Worm (Caenorhabditis elegans): ENCODE results near the gene nhr-231.

nhr-231 gene

DNA sequence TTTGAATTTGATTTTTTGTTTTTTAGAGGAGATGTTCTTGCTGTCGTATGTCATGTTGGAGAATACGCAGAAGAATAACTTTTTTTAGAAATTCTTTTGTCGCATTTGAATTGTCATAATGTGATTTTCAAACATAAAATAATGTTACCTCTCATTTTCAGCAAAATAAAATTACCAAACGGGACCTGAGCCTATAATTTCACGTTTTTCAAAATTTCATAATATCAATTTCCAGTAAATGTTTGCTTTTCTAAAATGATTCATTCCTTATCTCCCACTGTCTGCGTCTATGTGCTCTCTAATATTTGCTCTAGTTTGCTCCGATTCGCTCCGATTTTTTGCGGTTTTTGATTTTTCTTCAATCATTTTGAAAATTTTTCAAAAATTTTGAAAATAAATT is at the start of gene nhr-231:
Gene nhr-231 (plus strand): TSS at position 301 of the 400 bp plus-strand sequence.
- no peak for TF ChIP-seq lim-6 (tag; optimal IDR thresholded peaks at IDR 0.05)
- TF ChIP-seq F13H6.1 (tag; optimal IDR thresholded peaks at IDR 0.05), result no peak
- no peak for TF ChIP-seq pha-4 (tag; optimal IDR thresholded peaks at IDR 0.05)
- no peak for TF ChIP-seq lin-11 (tag; optimal IDR thresholded peaks at IDR 0.05)
- TF ChIP-seq ttx-3 (tag; optimal IDR thresholded peaks at IDR 0.05), result no peak
- TF ChIP-seq hlh-30 (tag; optimal IDR thresholded peaks at IDR 0.05; ENCODE audit: insufficient read depth), result no peak
- no peak for TF ChIP-seq ama-1 (optimal IDR thresholded peaks at IDR 0.05)
- no peak for TF ChIP-seq sox-4 (tag; optimal IDR thresholded peaks at IDR 0.05)
- TF ChIP-seq fax-1 (tag; optimal IDR thresholded peaks at IDR 0.05), result no peak
- TF ChIP-seq nhr-11 (tag; optimal IDR thresholded peaks at IDR 0.05), result no peak
- no peak for TF ChIP-seq pat-9 (tag; optimal IDR thresholded peaks at IDR 0.05)

DNA sequence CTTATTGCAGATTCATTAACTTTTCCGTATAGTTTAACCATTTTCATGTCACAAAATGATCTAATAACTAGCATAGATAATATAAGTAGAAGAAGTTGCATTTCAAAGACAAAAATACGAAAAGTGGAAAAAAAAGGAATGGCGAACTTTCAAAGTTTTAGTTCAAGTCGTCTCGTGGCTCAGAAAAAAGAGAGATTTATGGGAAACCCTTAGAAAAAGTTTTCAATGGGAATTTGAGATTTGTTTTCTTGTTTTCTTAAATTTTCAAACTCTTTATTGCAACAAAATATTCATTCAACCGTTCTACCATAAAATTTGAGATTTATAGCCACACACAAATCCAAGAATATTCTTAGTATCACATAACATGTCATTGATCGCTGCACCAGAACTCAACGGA is 48.6 kb upstream of the nhr-231 start, which contains the start of gene clec-250:
Gene clec-250 (minus strand): TSS at position 101 of the 400 bp plus-strand sequence.
- no peak for TF ChIP-seq pax-1 (tag; optimal IDR thresholded peaks at IDR 0.05)

DNA sequence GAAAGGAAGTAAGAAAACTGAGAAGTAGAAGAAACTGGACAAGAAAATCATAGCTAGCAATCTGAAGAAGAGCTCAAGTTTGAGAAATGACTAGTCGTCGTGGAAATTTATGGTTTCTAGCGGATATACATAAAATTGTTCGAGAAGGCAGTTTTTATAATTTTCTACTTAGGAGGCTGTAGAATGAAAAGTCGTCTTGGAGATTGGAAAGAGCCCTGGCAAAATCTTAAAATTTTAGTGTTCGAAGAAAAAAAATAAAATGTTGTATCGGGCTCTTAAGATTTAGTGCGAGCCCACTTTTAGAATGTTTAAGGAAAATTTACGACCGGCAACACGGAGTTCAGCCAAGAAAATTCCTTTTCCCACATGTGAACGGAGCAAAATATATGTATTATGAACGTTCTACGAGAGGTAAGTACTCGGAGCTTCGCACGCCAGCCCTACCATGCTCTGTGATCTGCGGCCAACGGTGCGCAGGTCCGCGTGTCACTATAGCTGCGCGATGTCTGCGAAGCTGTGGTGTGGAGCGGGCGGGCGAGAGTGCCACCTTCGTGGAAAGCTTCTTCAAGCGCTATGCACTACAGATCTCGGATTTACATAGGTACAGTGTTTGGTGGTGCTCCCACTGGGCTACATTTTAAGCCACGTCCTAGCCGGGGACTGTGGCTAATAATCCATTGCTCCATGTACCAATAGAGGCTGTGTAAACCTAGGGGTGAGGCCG is 43.7 kb upstream of the nhr-231 start, which contains the start of gene clec-251:
Gene clec-251 (minus strand): TSS at position 51 of the 724 bp plus-strand sequence.
- TF ChIP-seq tbx-7 (tag; optimal IDR thresholded peaks at IDR 0.05), result no peak
- no peak for TF ChIP-seq ceh-6 (GFP tag; optimal IDR thresholded peaks at IDR 0.05)

DNA sequence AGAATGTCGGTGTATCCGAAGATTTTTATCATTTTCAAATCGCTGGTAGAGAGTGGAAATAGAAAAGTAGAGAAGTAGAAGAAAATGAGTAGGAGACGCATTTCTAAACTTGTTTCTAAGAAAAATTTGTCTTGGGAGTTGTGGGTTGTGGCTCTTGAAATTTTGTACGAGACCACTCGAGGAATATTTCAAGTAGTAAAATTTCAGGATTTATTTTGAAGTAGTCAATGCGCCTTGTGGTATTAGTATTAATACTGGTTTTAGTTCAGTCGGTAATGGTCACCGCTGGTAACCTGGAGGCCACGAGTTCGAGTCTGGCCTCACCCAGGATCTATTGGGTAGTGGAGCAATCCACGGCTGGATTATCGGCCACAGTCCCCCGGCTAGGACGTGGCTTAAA is 42.0 kb upstream of the nhr-231 start, which contains the start of gene clec-252:
Gene clec-252 (minus strand): TSS at position 101 of the 400 bp plus-strand sequence.
- no peak for TF ChIP-seq gmeb-2 (tag; optimal IDR thresholded peaks at IDR 0.05)
- TF ChIP-seq unc-42 (tag; optimal IDR thresholded peaks at IDR 0.05), result no peak
- no peak for TF ChIP-seq ceh-45 (GFP tag; IDR thresholded peaks at IDR 0.05)
- no peak for TF ChIP-seq ahr-1 (tag; optimal IDR thresholded peaks at IDR 0.05)
- no peak for TF ChIP-seq nhr-232 (tag; optimal IDR thresholded peaks at IDR 0.05)
- TF ChIP-seq C08G9.2 (tag; optimal IDR thresholded peaks at IDR 0.05), result no peak
- no peak for TF ChIP-seq ref-2 (tag; optimal IDR thresholded peaks at IDR 0.05)
- no peak for TF ChIP-seq dmd-4 (tag; optimal IDR thresholded peaks at IDR 0.05; ENCODE audit: borderline replicate concordance)
- TF ChIP-seq ceh-22 (tag; optimal IDR thresholded peaks at IDR 0.05), result no peak

- TF ChIP-seq nhr-232 (tag; optimal IDR thresholded peaks at IDR 0.05), result no peak
- TF ChIP-seq sdc-2 (tag; optimal IDR thresholded peaks at IDR 0.05), result no peak
- TF ChIP-seq nhr-11 (tag; optimal IDR thresholded peaks at IDR 0.05), result no peak
- TF ChIP-seq F13H6.1 (tag; optimal IDR thresholded peaks at IDR 0.05), result no peak
- no peak for TF ChIP-seq ceh-24 (tag; optimal IDR thresholded peaks at IDR 0.05)
- no peak for TF ChIP-seq sox-2 (GFP tag; IDR thresholded peaks at IDR 0.05)
- no peak for TF ChIP-seq ceh-14 (tag; optimal IDR thresholded peaks at IDR 0.05)
- TF ChIP-seq sox-4 (tag; optimal IDR thresholded peaks at IDR 0.05), result no peak
- no peak for TF ChIP-seq ceh-2 (tag; optimal IDR thresholded peaks at IDR 0.05)
- no peak for TF ChIP-seq ttx-3 (tag; optimal IDR thresholded peaks at IDR 0.05)
- TF ChIP-seq K09A11.1 (tag; optimal IDR thresholded peaks at IDR 0.05; ENCODE audit: insufficient read depth), result no peak
- no peak for TF ChIP-seq unc-86 (tag; optimal IDR thresholded peaks at IDR 0.05)
- TF ChIP-seq tbx-2 (tag; optimal IDR thresholded peaks at IDR 0.05), result no peak
- no peak for TF ChIP-seq hlh-8 (tag; optimal IDR thresholded peaks at IDR 0.05)
- TF ChIP-seq ceh-30 (tag; optimal IDR thresholded peaks at IDR 0.05), result no peak
- TF ChIP-seq rnt-1 (tag; optimal IDR thresholded peaks at IDR 0.05), result no peak
- no peak for TF ChIP-seq ceh-48 (tag; optimal IDR thresholded peaks at IDR 0.05)
- no peak for TF ChIP-seq ceh-31 (tag; optimal IDR thresholded peaks at IDR 0.05)
- TF ChIP-seq unc-55 (GFP tag; optimal IDR thresholded peaks at IDR 0.05), result no peak
Measured at ce11 chrV:18750445-18750844, 40.3 kb upstream of the nhr-231 start, which contains the start of the genes F11D11.21 and F11D11.12. F11D11.21 (minus strand) TSS chrV:18750545. F11D11.12 (minus strand) TSS chrV:18750682.

Data from whole organism, late embryonic.